Fruit fly (Drosophila melanogaster) whole organism, prepupa: ENCODE results near the gene CG7300.
A peak's percentile ranks its signal among the peaks of the same experiment; 100 is the strongest.

Experiments used
- Blimp-1 ChIP-seq: fragments of 200-800 bp; sonication (Bioruptor generic); optimal IDR thresholded peaks from 3 replicates; lab custom pipeline; 2017; ENCODE audit warnings: missing biosample characterization, missing genetic modification characterization, mild to moderate bottlenecking, moderate library complexity, missing genetic modification reagents
- CG10669 ChIP-seq: fragments of 200-800 bp; sonication (Bioruptor generic); optimal IDR thresholded peaks from 3 replicates; lab custom pipeline; 2018; ENCODE audit warnings: missing biosample characterization, mild to moderate bottlenecking, missing genetic modification characterization, moderate library complexity
- CG11294 ChIP-seq: fragments of 200-800 bp; sonication (Bioruptor generic); IDR thresholded peaks from 2 replicates; pipeline ENCODE4 v1.3.6; 2022; ENCODE audit warnings: missing biosample characterization, missing genetic modification characterization
- CG11902 ChIP-seq: fragments of 200-800 bp; sonication (Bioruptor generic); optimal IDR thresholded peaks from 3 replicates; lab custom pipeline; 2016; ENCODE audit warnings: missing biosample characterization, missing genetic modification characterization
- CG15336 ChIP-seq: fragments of 200-800 bp; sonication (Bioruptor generic); IDR thresholded peaks from 2 replicates; pipeline ENCODE4 v1.3.6; 2022; ENCODE audit warnings: missing biosample characterization, missing genetic modification characterization
- CG31627 ChIP-seq: fragments of 200-800 bp; sonication (Bioruptor generic); optimal IDR thresholded peaks from 3 replicates; lab custom pipeline; 2016; ENCODE audit warnings: missing biosample characterization, missing genetic modification characterization
- CG32006 ChIP-seq: fragments of 200-800 bp; sonication (Bioruptor generic); optimal IDR thresholded peaks from 3 replicates; lab custom pipeline; 2017; ENCODE audit warnings: missing biosample characterization, mild to moderate bottlenecking, missing genetic modification characterization
- CG34406 ChIP-seq: fragments of 200-800 bp; sonication (Bioruptor generic); optimal IDR thresholded peaks from 3 replicates; lab custom pipeline; 2016; ENCODE audit warnings: missing biosample characterization, missing genetic modification characterization
- CG3919 ChIP-seq: fragments of 200-800 bp; sonication (Bioruptor generic); optimal IDR thresholded peaks from 3 replicates; lab custom pipeline; 2016; ENCODE audit warnings: missing biosample characterization, missing genetic modification characterization
- CG4318 ChIP-seq: fragments of 200-800 bp; sonication (Bioruptor generic); optimal IDR thresholded peaks from 3 replicates; lab custom pipeline; 2017; ENCODE audit warnings: missing biosample characterization, mild to moderate bottlenecking, missing genetic modification characterization
- CG6163 ChIP-seq: fragments of 200-800 bp; sonication (Bioruptor generic); IDR thresholded peaks from 3 replicates; pipeline ENCODE4 v1.3.6; 2022; ENCODE audit warnings: missing biosample characterization, missing genetic modification characterization
- CG6276 ChIP-seq: fragments of 200-800 bp; sonication (Bioruptor generic); optimal IDR thresholded peaks from 2 replicates; lab custom pipeline; 2017; ENCODE audit warnings: missing biosample characterization, mild to moderate bottlenecking, missing genetic modification characterization
- CG6792 ChIP-seq: fragments of 200-800 bp; sonication (Bioruptor generic); optimal IDR thresholded peaks from 3 replicates; lab custom pipeline; 2016; ENCODE audit warnings: missing biosample characterization, missing genetic modification characterization
- CG6808 ChIP-seq: fragments of 200-800 bp; sonication (Bioruptor generic); optimal IDR thresholded peaks from 3 replicates; lab custom pipeline; 2017; ENCODE audit warnings: missing biosample characterization, missing genetic modification characterization, mild to moderate bottlenecking, moderate library complexity, missing genetic modification reagents
- CG7368 ChIP-seq: fragments of 200-800 bp; sonication (Bioruptor generic); optimal IDR thresholded peaks from 3 replicates; lab custom pipeline; 2016; ENCODE audit warnings: missing biosample characterization, missing genetic modification characterization
- CG8119 ChIP-seq: fragments of 200-800 bp; sonication (Bioruptor generic); IDR thresholded peaks from 3 replicates; pipeline ENCODE4 v1.3.6; 2022; ENCODE audit warnings: missing biosample characterization, missing genetic modification characterization
- CG9139 ChIP-seq: fragments of 200-800 bp; sonication (Bioruptor generic); optimal IDR thresholded peaks from 3 replicates; lab custom pipeline; 2017; ENCODE audit warnings: missing biosample characterization, mild to moderate bottlenecking, missing genetic modification characterization
- Eip78C ChIP-seq: fragments of 200-800 bp; sonication (Bioruptor generic); peaks from one replicate; lab custom pipeline; 2016; ENCODE audit warnings: missing biosample characterization, missing genetic modification characterization
- Eip93F ChIP-seq: fragments of 200-800 bp; sonication (Bioruptor generic); optimal IDR thresholded peaks from 2 replicates; lab custom pipeline; 2016; ENCODE audit warnings: missing biosample characterization, mild to moderate bottlenecking, missing genetic modification characterization
- Ets21C ChIP-seq: fragments of 200-800 bp; sonication (Bioruptor generic); optimal IDR thresholded peaks from 3 replicates; lab custom pipeline; 2016; ENCODE audit warnings: missing biosample characterization, missing genetic modification characterization
- Ets96B ChIP-seq: fragments of 200-800 bp; optimal IDR thresholded peaks from 2 replicates; lab custom pipeline; 2019; ENCODE audit warnings: missing biosample characterization, mild to moderate bottlenecking, missing genetic modification characterization, moderate library complexity
- Gug ChIP-seq: fragments of 200-800 bp; sonication (Bioruptor generic); IDR thresholded peaks from 2 replicates; pipeline ENCODE4 v1.3.6; 2022; ENCODE audit warnings: missing biosample characterization, missing genetic modification characterization
- Hr39 ChIP-seq: fragments of 200-800 bp; sonication (Bioruptor generic); optimal IDR thresholded peaks from 2 replicates; lab custom pipeline; 2016; ENCODE audit warnings: missing biosample characterization, missing genetic modification characterization
- Hr4 ChIP-seq: fragments of 200-800 bp; sonication (Bioruptor generic); optimal IDR thresholded peaks from 3 replicates; lab custom pipeline; 2016; ENCODE audit warnings: missing biosample characterization, missing genetic modification characterization
- Met ChIP-seq: fragments of 200-800 bp; sonication (Bioruptor generic); optimal IDR thresholded peaks from 3 replicates; lab custom pipeline; 2016; ENCODE audit warnings: missing biosample characterization, missing genetic modification characterization
- OdsH ChIP-seq: fragments of 200-800 bp; sonication (Bioruptor generic); optimal IDR thresholded peaks from 3 replicates; lab custom pipeline; 2016; ENCODE audit warnings: missing biosample characterization, missing genetic modification characterization
- Sox102F ChIP-seq: fragments of 200-800 bp; sonication (Bioruptor generic); optimal IDR thresholded peaks from 2 replicates; lab custom pipeline; 2016; ENCODE audit warnings: missing biosample characterization, mild to moderate bottlenecking, missing genetic modification characterization
- Sox14 ChIP-seq: fragments of 200-800 bp; sonication (Bioruptor generic); optimal IDR thresholded peaks from 3 replicates; lab custom pipeline; 2016; ENCODE audit warnings: missing biosample characterization, missing genetic modification characterization
- acj6 ChIP-seq: fragments of 200-800 bp; sonication (Bioruptor generic); optimal IDR thresholded peaks from 3 replicates; lab custom pipeline; 2016; ENCODE audit warnings: missing biosample characterization, missing genetic modification characterization
- dac ChIP-seq: fragments of 200-800 bp; sonication (Bioruptor generic); optimal IDR thresholded peaks from 2 replicates; lab custom pipeline; 2017; ENCODE audit warnings: missing biosample characterization, mild to moderate bottlenecking, missing genetic modification characterization
- dsx ChIP-seq: fragments of 200-800 bp; optimal IDR thresholded peaks from 3 replicates; lab custom pipeline; 2019; ENCODE audit warnings: missing biosample characterization, mild to moderate bottlenecking, missing genetic modification characterization, moderate library complexity; ENCODE audit not compliant: poor library complexity, severe bottlenecking
- eg ChIP-seq: fragments of 200-800 bp; sonication (Bioruptor generic); IDR thresholded peaks from 3 replicates; pipeline ENCODE4 v1.3.6; 2022; ENCODE audit warnings: missing biosample characterization, missing genetic modification characterization
- fkh ChIP-seq: fragments of 200-800 bp; sonication (Bioruptor generic); optimal IDR thresholded peaks from 3 replicates; lab custom pipeline; 2017; ENCODE audit warnings: missing biosample characterization, mild to moderate bottlenecking, missing genetic modification characterization, moderate library complexity
- lz ChIP-seq: fragments of 200-800 bp; sonication (Bioruptor generic); optimal IDR thresholded peaks from 3 replicates; lab custom pipeline; 2016; ENCODE audit warnings: missing biosample characterization, missing genetic modification characterization
- net ChIP-seq: fragments of 200-800 bp; sonication (Bioruptor generic); optimal IDR thresholded peaks from 3 replicates; lab custom pipeline; 2016; ENCODE audit warnings: missing biosample characterization, missing genetic modification characterization
- pdm3 ChIP-seq: fragments of 200-800 bp; sonication (Bioruptor generic); optimal IDR thresholded peaks from 3 replicates; lab custom pipeline; 2016; ENCODE audit warnings: missing biosample characterization, missing genetic modification characterization
- ss ChIP-seq, 2 experiments: fragments of 200-800 bp; sonication (Bioruptor generic); optimal IDR thresholded peaks; 2 replicates in 1 of 2; 3 replicates in 1 of 2; lab custom pipeline; 2017 to 2018; ENCODE audit warnings: mild to moderate bottlenecking in 2 of 2, missing biosample characterization in 2 of 2, missing genetic modification characterization in 2 of 2, moderate library complexity in 1 of 2
- svp ChIP-seq: fragments of 200-800 bp; sonication (Bioruptor generic); peaks from one replicate; lab custom pipeline; 2016; ENCODE audit warnings: missing biosample characterization, missing genetic modification characterization
- topi ChIP-seq: fragments of 200-800 bp; sonication (Bioruptor generic); optimal IDR thresholded peaks from 3 replicates; lab custom pipeline; 2016; ENCODE audit warnings: missing biosample characterization, missing genetic modification characterization
- vri ChIP-seq: fragments of 200-800 bp; sonication (Bioruptor generic); optimal IDR thresholded peaks from 3 replicates; lab custom pipeline; 2016; ENCODE audit warnings: missing biosample characterization, mild to moderate bottlenecking, missing genetic modification characterization

Gene CG7300

dm6 chr2L:10703281-10703680 is 5.4 kb upstream of the CG7300 start, which contains the start of gene CG6415:
TSS of gene CG6415 (plus strand) at chr2L:10703621.
- TF ChIP-seq CG15336 (GFP tag; lab: Robert Waterston, UW) (peak; percentile 71), Sox14 (GFP tag; lab: Kevin White, UChicago) (peak; percentile 20), acj6 (GFP tag; lab: Kevin White, UChicago) (peak; percentile 27), Met (GFP tag; lab: Kevin White, UChicago) (peak; percentile 34), CG6163 (GFP tag; lab: Robert Waterston, UW) (peak; percentile 50; the same call in 2 of the 3 replicates), CG3919 (peak; percentile 22), CG6808 (no peak), CG11294 (GFP tag; lab: Robert Waterston, UW) (peak; percentile 64), CG10669 (GFP tag; lab: Kevin White, UChicago) (no peak), net (peak; percentile 45), CG6276 (GFP tag; lab: Kevin White, UChicago) (peak; percentile 63), lz (peak; percentile 27), Gug (GFP tag; lab: Robert Waterston, UW) (peak; percentile 78), svp (GFP tag; lab: Kevin White, UChicago) (peak; percentile 97), CG8119 (GFP tag; lab: Robert Waterston, UW) (peak; percentile 63; the same call in 2 of the 3 replicates), eg (GFP tag; lab: Robert Waterston, UW) (peak; percentile 85), CG31627 (GFP tag; lab: Kevin White, UChicago) (peak; percentile 32), topi (peak; percentile 28), OdsH (GFP tag; lab: Kevin White, UChicago) (peak; percentile 38), Hr4 (GFP tag; lab: Kevin White, UChicago) (peak; percentile 71), Blimp-1 (GFP tag; lab: Kevin White, UChicago) (no peak), CG4318 (GFP tag; lab: Kevin White, UChicago) (peak; percentile 48), CG7368 (no peak), Ets21C (GFP tag; lab: Kevin White, UChicago) (no peak), fkh (GFP tag; lab: Kevin White, UChicago) (peak; percentile 51), Hr39 (peak; percentile 22), CG34406 (no peak), dac (GFP tag; lab: Kevin White, UChicago) (peak; percentile 5), Sox102F (GFP tag; lab: Kevin White, UChicago) (no peak), pdm3 (peak; percentile 48), Eip93F (no peak), Eip78C (GFP tag; lab: Kevin White, UChicago) (peak; percentile 65), vri (peak; percentile 58), CG32006 (peak; percentile 80)

dm6 chr2L:10701499-10702062 is 3.7 kb upstream of the CG7300 start, which contains the start of gene Lip1:
TSS of gene Lip1 (minus strand) at chr2L:10701544.
- TF ChIP-seq svp (GFP tag; lab: Kevin White, UChicago) = peak; percentile 23
- no peak for TF ChIP-seq CG11902 (GFP tag; lab: Kevin White, UChicago)
- peak; percentile 15 for TF ChIP-seq fkh (GFP tag; lab: Kevin White, UChicago)

- peak; percentile 30 for TF ChIP-seq Eip78C (GFP tag; lab: Kevin White, UChicago)
- peak in 1 of 2 experiments; percentile 22 for TF ChIP-seq ss (GFP tag; optimal IDR thresholded peaks at IDR 0.05; lab: Kevin White, UChicago)
- TF ChIP-seq CG6792 (GFP tag; lab: Kevin White, UChicago) = no peak
- no peak for TF ChIP-seq Gug (GFP tag; lab: Robert Waterston, UW)
- peak; percentile 80 for TF ChIP-seq svp (GFP tag; lab: Kevin White, UChicago)
- peak; percentile 53 for TF ChIP-seq Ets96B (tag; lab: Kevin White, UChicago)
- peak; percentile 8 for TF ChIP-seq dsx (GFP tag; lab: Kevin White, UChicago)
- peak; percentile 21 for TF ChIP-seq CG9139
- TF ChIP-seq CG6808 = peak; percentile 42
- TF ChIP-seq, all 60 proteins: peak for 7
Observed at dm6 chr2L:10694053-10694618, 3.7 kb downstream of the CG7300 start, which contains the start of gene CG17108. TSS of gene CG17108 (minus strand) at chr2L:10694103.
